Worm (Caenorhabditis elegans): ENCODE measurements around the gene Y48A6B.7.

ce11 chrIII:11008869-11009268, 17.5 kb downstream of the Y48A6B.7 start, which contains the start of gene exos-1:
- TF ChIP-seq W03F9.2 (tag; optimal IDR thresholded peaks at IDR 0.05) (no peak), him-1 (tag; optimal IDR thresholded peaks at IDR 0.05) (no peak), dao-5 (tag; optimal IDR thresholded peaks at IDR 0.05) (no peak)

All from whole organism, L4/young adult.